Worm (Caenorhabditis elegans) whole organism, L1 larva: ENCODE data around the gene K02D3.2.

Experiments used
- Y116A8C.19 ChIP-seq: sonication (generic microtip); optimal IDR thresholded peaks from 2 replicates; lab custom pipeline; 2016; ENCODE audit warnings: missing compliant biosample characterization, missing genetic modification characterization, borderline replicate concordance
- ama-1 ChIP-seq: fragments of 150-350 bp; optimal IDR thresholded peaks from 2 replicates; lab custom pipeline; 2014
- ceh-82 ChIP-seq, 3 experiments: fragments of 150-350 bp in 1 of 3; sonication (generic microtip) in 2 of 3; optimal IDR thresholded peaks; 2 replicates each; lab custom pipeline; 2014 to 2017; ENCODE audit warnings: missing biosample characterization in 3 of 3, missing genetic modification characterization in 3 of 3
- ces-1 ChIP-seq: fragments of 150-350 bp; optimal IDR thresholded peaks from 2 replicates; lab custom pipeline; 2014; ENCODE audit warnings: missing biosample characterization, missing genetic modification reagents, missing genetic modification characterization
- elt-3 ChIP-seq, 6 experiments: fragments of 150-350 bp in 1 of 6; sonication (generic microtip); optimal IDR thresholded peaks; 2 replicates each; lab custom pipeline; 2017 to 2018; ENCODE audit warnings: missing biosample characterization in 6 of 6, missing genetic modification characterization in 6 of 6, inconsistent platforms in 1 of 6
- lir-3 ChIP-seq: sonication (generic microtip); optimal IDR thresholded peaks from 2 replicates; lab custom pipeline; 2016; ENCODE audit warnings: mild to moderate bottlenecking, missing genetic modification characterization, moderate library complexity, missing compliant biosample characterization; ENCODE audit not compliant: poor library complexity
- pqm-1 ChIP-seq: sonication (generic microtip); optimal IDR thresholded peaks from 3 replicates; lab custom pipeline; 2017; ENCODE audit warnings: missing biosample characterization, missing genetic modification characterization
- swsn-7 ChIP-seq: sonication (generic microtip); optimal IDR thresholded peaks from 2 replicates; lab custom pipeline; 2016; ENCODE audit warnings: missing genetic modification characterization, missing compliant biosample characterization
- tbx-2 ChIP-seq: sonication (generic microtip); optimal IDR thresholded peaks from 2 replicates; lab custom pipeline; 2016; ENCODE audit warnings: missing genetic modification characterization, missing compliant biosample characterization
- unc-62 ChIP-seq: fragments of 150-350 bp; optimal IDR thresholded peaks from 2 replicates; lab custom pipeline; 2014; ENCODE audit warnings: missing biosample characterization, missing genetic modification reagents, missing genetic modification characterization
- zip-4 ChIP-seq: fragments of 200-800 bp; sonication (Bioruptor generic); optimal IDR thresholded peaks from 2 replicates; lab custom pipeline; 2018; ENCODE audit warnings: mild to moderate bottlenecking, missing genetic modification characterization, moderate library complexity, missing compliant biosample characterization

DNA sequence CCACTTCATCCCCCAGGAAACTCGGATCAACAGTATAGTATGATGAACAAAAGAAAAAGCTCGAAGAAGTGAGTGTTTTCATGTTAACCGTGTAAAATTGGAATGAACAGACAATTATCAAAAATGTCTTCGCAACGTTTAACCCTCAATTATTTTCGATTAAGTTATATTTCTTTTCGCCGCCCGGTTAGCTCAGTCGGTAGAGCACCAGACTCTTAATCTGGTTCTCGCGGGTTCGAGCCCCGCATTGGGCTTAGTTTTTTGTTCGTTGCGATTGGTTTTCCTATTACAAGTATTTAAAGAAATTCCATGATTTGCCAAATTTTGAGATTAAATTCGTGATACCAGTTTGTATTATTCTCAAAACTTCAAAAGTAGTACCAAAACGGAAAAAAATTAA, 17.9 kb upstream of the K02D3.2 start:
- TF ChIP-seq zip-4 (no peak), pqm-1 (tag; lab: Kevin White, UChicago) (no peak), elt-3 (tag; optimal IDR thresholded peaks at IDR 0.05; lab: Kevin White, UChicago) (no peak), ces-1 (GFP tag; lab: Kevin White, UChicago) (no peak), unc-62 (GFP tag; lab: Kevin White, UChicago) (no peak), tbx-2 (no peak), Y116A8C.19 (tag; lab: Kevin White, UChicago) (no peak), swsn-7 (tag; lab: Kevin White, UChicago) (no peak), lir-3 (tag; lab: Kevin White, UChicago) (no peak), ama-1 (lab: Kevin White, UChicago) (no peak), ceh-82 (tag; optimal IDR thresholded peaks at IDR 0.05; lab: Kevin White, UChicago) (no peak)
